Worm (Caenorhabditis elegans) whole organism, L4 larva: Measurements from ENCODE around the gene gcy-32.

Source experiments
- mdl-1 ChIP-seq, 2 experiments: fragments of 150-350 bp in 1 of 2; sonication (generic microtip) in 1 of 2; optimal IDR thresholded peaks; 2 replicates each; lab custom pipeline; 2014 to 2017; ENCODE audit warnings: missing biosample characterization in 2 of 2, missing genetic modification characterization in 2 of 2
- pha-4 ChIP-seq, 2 experiments: fragments of 150-350 bp in 1 of 2; fragments of 200-800 bp in 1 of 2; sonication (Bioruptor generic) in 1 of 2; IDR thresholded peaks in 1 of 2; optimal IDR thresholded peaks in 1 of 2; 2 replicates each; pipeline versions ENCODE4 v1.3.6 to Lab custom; 2014 to 2022; ENCODE audit warnings: missing genetic modification characterization in 2 of 2, missing genetic modification reagents in 2 of 2, missing biosample characterization in 1 of 2, missing compliant biosample characterization in 1 of 2

DNA sequence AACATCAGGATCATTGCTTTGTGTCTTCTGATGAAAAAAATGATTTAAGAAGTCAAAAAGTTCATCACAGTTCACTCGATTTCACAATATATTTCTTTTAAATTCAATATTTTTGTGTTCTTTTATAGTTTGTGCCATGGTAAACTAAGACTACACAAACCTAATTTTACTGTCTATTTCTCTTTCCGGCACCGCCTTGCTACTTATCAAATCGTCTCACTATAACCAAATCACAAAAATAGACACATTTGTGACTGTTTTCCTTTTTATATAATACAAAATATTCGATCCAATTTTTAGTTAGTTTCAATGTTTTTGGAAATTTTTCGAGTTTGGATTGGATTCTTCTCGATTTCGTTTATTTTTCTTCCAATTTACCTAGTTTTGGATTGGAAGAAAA lies 38.8 kb upstream of the gcy-32 start, which contains the start of gene swt-6:
- TF ChIP-seq pha-4 (GFP tag; IDR thresholded peaks at IDR 0.05; lab: Robert Waterston, UW) (no peak), pha-4 (tag; optimal IDR thresholded peaks at IDR 0.05; lab: Kevin White, UChicago) (no peak), mdl-1 (tag; optimal IDR thresholded peaks at IDR 0.05; lab: Kevin White, UChicago) (no peak)
